Fruit fly (Drosophila melanogaster): ENCODE results near the gene CG17378.

Gene CG17378

dm6 chr2L:6787029-6787972, 13.5 kb downstream of the CG17378 start (continued):
- peak; percentile 96 for TF ChIP-seq CG11696 (GFP tag; IDR thresholded peaks at IDR 0.05)
- TF ChIP-seq Mad (GFP tag; optimal IDR thresholded peaks at IDR 0.05), result peak; percentile 92
- TF ChIP-seq CG12299 (tag; optimal IDR thresholded peaks at IDR 0.05), result peak; percentile 91
- TF ChIP-seq CG10543 (GFP tag; optimal IDR thresholded peaks at IDR 0.05), result peak; percentile 97
- TF ChIP-seq Myb (GFP tag; optimal IDR thresholded peaks at IDR 0.05), result peak; percentile 90
- peak; percentile 97 for TF ChIP-seq CG12236 (GFP tag; optimal IDR thresholded peaks at IDR 0.05)
- peak; percentile 87 for TF ChIP-seq Drgx (GFP tag; IDR thresholded peaks at IDR 0.05)
- TF ChIP-seq CG34224 (GFP tag; IDR thresholded peaks at IDR 0.05; ENCODE audit: partially characterized antibody), result peak; percentile 64; the same call in 1 of the 3 replicates
- peak; percentile 85 for TF ChIP-seq zfh1 (GFP tag; IDR thresholded peaks at IDR 0.05)
- peak; percentile 81 for TF ChIP-seq GATAe (GFP tag; conservative IDR thresholded peaks at IDR 0.05)
- peak; percentile 98 for TF ChIP-seq CG2678 (tag; optimal IDR thresholded peaks at IDR 0.05)
- TF ChIP-seq Fer2 (tag; optimal IDR thresholded peaks at IDR 0.05), result peak; percentile 89
- no peak for TF ChIP-seq stwl (tag; optimal IDR thresholded peaks at IDR 0.05)
- TF ChIP-seq CG6813 (GFP tag; optimal IDR thresholded peaks at IDR 0.05), result peak; percentile 83
- no peak for TF ChIP-seq CG2129 (GFP tag; IDR thresholded peaks at IDR 0.05; ENCODE audit: partially characterized antibody)
- TF ChIP-seq gsb-n (tag; optimal IDR thresholded peaks at IDR 0.05), result peak; percentile 89
- TF ChIP-seq ash1 (GFP tag; optimal IDR thresholded peaks at IDR 0.05), result no peak
- TF ChIP-seq Blimp-1 (GFP tag; optimal IDR thresholded peaks at IDR 0.05), result peak; percentile 89
- TF ChIP-seq CG10274 (GFP tag; optimal IDR thresholded peaks at IDR 0.05), result peak; percentile 90
- peak; percentile 66 for TF ChIP-seq CG4707 (GFP tag; optimal IDR thresholded peaks at IDR 0.05)
- TF ChIP-seq bigmax (GFP tag; optimal IDR thresholded peaks at IDR 0.05), result no peak
- TF ChIP-seq onecut (GFP tag; IDR thresholded peaks at IDR 0.05), result peak; percentile 68
- peak; percentile 91 for TF ChIP-seq Rfx (GFP tag; IDR thresholded peaks at IDR 0.05)
- TF ChIP-seq CrebB (tag; optimal IDR thresholded peaks at IDR 0.05), result peak; percentile 86
- TF ChIP-seq CG34422 (GFP tag; IDR thresholded peaks at IDR 0.05), result peak; percentile 83
- peak; percentile 92 to 96 for TF ChIP-seq chif (GFP tag; optimal IDR thresholded peaks at IDR 0.05)
- TF ChIP-seq Dref (GFP tag; IDR thresholded peaks at IDR 0.05), result no peak
- peak; percentile 95 for TF ChIP-seq NK7.1 (GFP tag; optimal IDR thresholded peaks at IDR 0.05)
- peak; percentile 92 for TF ChIP-seq CG4820 (GFP tag; optimal IDR thresholded peaks at IDR 0.05)
- TF ChIP-seq danr (GFP tag; IDR thresholded peaks at IDR 0.05), result peak; percentile 90
- peak; percentile 94 for TF ChIP-seq luna (GFP tag; optimal IDR thresholded peaks at IDR 0.05)
- TF ChIP-seq ara (GFP tag; IDR thresholded peaks at IDR 0.05), result peak; percentile 78
- peak; percentile 86 for TF ChIP-seq wor (GFP tag; IDR thresholded peaks at IDR 0.05)
- TF ChIP-seq CG4404 (GFP tag; IDR thresholded peaks at IDR 0.05), result peak; percentile 86
- TF ChIP-seq fd3F (GFP tag; optimal IDR thresholded peaks at IDR 0.05), result peak; percentile 91
- TF ChIP-seq CHES-1-like (GFP tag; optimal IDR thresholded peaks at IDR 0.05), result peak; percentile 98
- peak; percentile 96 for TF ChIP-seq Dip3 (GFP tag; optimal IDR thresholded peaks at IDR 0.05)
- TF ChIP-seq CG8944 (GFP tag; optimal IDR thresholded peaks at IDR 0.05), result peak; percentile 96
- TF ChIP-seq kah (GFP tag; optimal IDR thresholded peaks at IDR 0.05), result peak; percentile 83
- peak; percentile 0 for TF ChIP-seq MESR4 (GFP tag; optimal IDR thresholded peaks at IDR 0.05)
- TF ChIP-seq CG17359 (tag; optimal IDR thresholded peaks at IDR 0.05), result peak; percentile 90
- TF ChIP-seq Elba2 (GFP tag; optimal IDR thresholded peaks at IDR 0.05), result peak; percentile 32
- TF ChIP-seq ind (GFP tag; optimal IDR thresholded peaks at IDR 0.05), result peak; percentile 97
- TF ChIP-seq wek (GFP tag; optimal IDR thresholded peaks at IDR 0.05), result peak; percentile 36
- peak; percentile 84 for TF ChIP-seq CG31224 (GFP tag; IDR thresholded peaks at IDR 0.05)
- TF ChIP-seq peb (GFP tag; IDR thresholded peaks at IDR 0.05), result peak; percentile 67
- TF ChIP-seq zfh2 (GFP tag; optimal IDR thresholded peaks at IDR 0.05), result peak; percentile 97
- peak; percentile 49 to 72 for TF ChIP-seq insv (GFP tag; optimal IDR thresholded peaks at IDR 0.05)
